Worm (Caenorhabditis elegans): ENCODE data around the gene lron-1.

DNA sequence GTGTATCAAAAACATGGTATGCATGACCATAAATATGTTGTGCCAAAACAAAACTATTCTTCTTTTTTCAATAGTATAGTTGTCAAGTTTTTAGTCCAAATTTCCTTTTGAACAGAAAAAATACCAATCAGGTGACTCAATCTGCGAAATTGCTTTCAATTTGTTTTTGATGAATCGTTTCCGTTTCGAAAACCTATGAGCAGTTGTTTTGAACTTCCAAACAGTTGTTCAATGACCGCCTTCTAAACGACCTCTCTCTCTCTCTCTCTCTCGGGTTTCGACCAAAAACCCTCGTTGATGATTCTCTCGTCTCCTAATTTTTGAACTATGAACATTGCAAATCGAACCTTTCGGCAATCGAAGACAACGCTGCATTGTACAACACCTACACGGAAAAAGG, 6.5 kb upstream of the lron-1 start:
- TF ChIP-seq ref-1 (GFP tag; conservative IDR thresholded peaks at IDR 0.05) (no peak), flt-1 (GFP tag; IDR thresholded peaks at IDR 0.05) (no peak), klf-2 (GFP tag; conservative IDR thresholded peaks at IDR 0.05) (no peak), T22C8.4 (GFP tag; IDR thresholded peaks at IDR 0.05) (no peak)

Measured in whole organism, midembryonic.